Fruit fly (Drosophila melanogaster) Kc167 (cell line): ENCODE measurements around the gene CalpC.

Experiments used
- Sin3A ChIP-seq: fragments of >200 bp; optimal IDR thresholded peaks from 2 replicates; lab custom pipeline; 2018; ENCODE audit warnings: missing external identifiers
- h ChIP-seq: fragments of >200 bp; optimal IDR thresholded peaks from 3 replicates; lab custom pipeline; 2018; ENCODE audit warnings: missing external identifiers
- ttk ChIP-seq: sonication (Bioruptor generic); optimal IDR thresholded peaks from 2 replicates; lab custom pipeline; 2017; ENCODE audit warnings: missing external identifiers

DNA sequence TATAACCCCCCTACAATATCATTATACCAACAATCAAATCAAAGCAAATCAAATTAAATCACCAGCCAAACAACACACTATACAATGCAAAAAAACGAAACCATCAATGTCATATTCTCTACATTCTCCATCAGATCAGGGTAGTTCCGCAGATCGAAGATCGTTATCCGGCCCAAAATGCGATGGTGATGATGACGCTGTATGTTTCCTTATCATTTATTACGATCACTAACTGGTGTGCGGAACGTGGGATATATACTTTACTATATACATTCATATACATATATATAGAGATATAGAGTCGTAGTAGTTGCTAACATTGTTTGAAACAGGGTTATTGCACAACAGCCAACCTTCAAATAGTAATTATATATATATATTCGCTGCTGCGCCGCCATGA is 44.3 kb upstream of the CalpC start:
- no peak for TF ChIP-seq h
- no peak for TF ChIP-seq Sin3A (lab: Kevin White, UChicago)
- no peak for TF ChIP-seq ttk
